Worm (Caenorhabditis elegans) whole organism, L4 larva: ENCODE measurements around the gene B0252.8.

Source experiments
- D1046.2 ChIP-seq: fragments of 200-800 bp; sonication (Bioruptor generic); IDR thresholded peaks from 2 replicates; pipeline ENCODE4 v1.3.6; 2022; ENCODE audit warnings: missing genetic modification characterization, missing compliant biosample characterization
- F37D6.2 ChIP-seq: sonication (generic microtip); optimal IDR thresholded peaks from 2 replicates; lab custom pipeline; 2016; ENCODE audit warnings: mild to moderate bottlenecking, missing genetic modification characterization, missing compliant biosample characterization
- F49E8.2 ChIP-seq: sonication (generic microtip); optimal IDR thresholded peaks from 2 replicates; lab custom pipeline; 2016; ENCODE audit warnings: missing compliant biosample characterization, mild to moderate bottlenecking, missing genetic modification characterization, borderline replicate concordance
- R02D3.7 ChIP-seq: fragments of 150-350 bp; sonication (generic microtip); optimal IDR thresholded peaks from 3 replicates; lab custom pipeline; 2014; ENCODE audit warnings: missing biosample characterization, missing genetic modification characterization
- ama-1 ChIP-seq: fragments of 150-350 bp; optimal IDR thresholded peaks from 2 replicates; lab custom pipeline; 2014; ENCODE audit warnings: inconsistent platforms, mixed read lengths
- ceh-82 ChIP-seq: sonication (generic microtip); optimal IDR thresholded peaks from 2 replicates; lab custom pipeline; 2017; ENCODE audit warnings: missing biosample characterization, missing genetic modification characterization
- cey-2 ChIP-seq: sonication (generic microtip); optimal IDR thresholded peaks from 3 replicates; lab custom pipeline; 2017; ENCODE audit warnings: missing genetic modification characterization, mild to moderate bottlenecking, missing compliant biosample characterization, antibody characterized with exemption, borderline replicate concordance; ENCODE audit not compliant: insufficient read depth
- daf-16 ChIP-seq, 3 experiments: sonication (generic microtip); optimal IDR thresholded peaks; 2 replicates each; lab custom pipeline; 2016 to 2017; ENCODE audit warnings: missing genetic modification characterization in 3 of 3, missing genetic modification reagents in 3 of 3, mild to moderate bottlenecking in 2 of 3, missing compliant biosample characterization in 2 of 3, missing biosample characterization in 1 of 3, moderate library complexity in 1 of 3
- dmd-6 ChIP-seq: fragments of 200-800 bp; sonication (Bioruptor generic); IDR thresholded peaks from 2 replicates; pipeline ENCODE4 v1.3.6; 2022; ENCODE audit warnings: missing genetic modification reagents, missing genetic modification characterization, missing compliant biosample characterization
- dve-1 ChIP-seq: sonication (generic microtip); optimal IDR thresholded peaks from 2 replicates; lab custom pipeline; 2017; ENCODE audit warnings: antibody characterized with exemption, mild to moderate bottlenecking, missing genetic modification characterization, missing compliant biosample characterization; ENCODE audit not compliant: insufficient read depth
- egl-27 ChIP-seq: sonication (generic microtip); optimal IDR thresholded peaks from 3 replicates; lab custom pipeline; 2017; ENCODE audit warnings: missing biosample characterization, missing genetic modification reagents, missing genetic modification characterization
- hif-1 ChIP-seq, 2 experiments: sonication (generic microtip); optimal IDR thresholded peaks; 2 replicates each; lab custom pipeline; 2016 to 2017; ENCODE audit warnings: missing compliant biosample characterization in 2 of 2, missing genetic modification characterization in 2 of 2, missing genetic modification reagents in 2 of 2, missing genotype in 2 of 2, mild to moderate bottlenecking in 1 of 2
- hlh-11 ChIP-seq: fragments of 200-800 bp; sonication (Bioruptor generic); optimal IDR thresholded peaks from 2 replicates; lab custom pipeline; 2018; ENCODE audit warnings: mild to moderate bottlenecking, missing genetic modification characterization, missing compliant biosample characterization
- hlh-30 ChIP-seq: sonication (generic microtip); optimal IDR thresholded peaks from 2 replicates; lab custom pipeline; 2017; ENCODE audit warnings: antibody characterized with exemption, mild to moderate bottlenecking, missing genetic modification characterization, missing compliant biosample characterization; ENCODE audit not compliant: insufficient read depth
- lin-1 ChIP-seq: fragments of 200-800 bp; sonication (Bioruptor generic); IDR thresholded peaks from 2 replicates; pipeline ENCODE4 v1.3.6; 2022; ENCODE audit warnings: missing genetic modification reagents, missing genetic modification characterization, missing compliant biosample characterization
- lin-39 ChIP-seq: fragments of 150-350 bp; optimal IDR thresholded peaks from 2 replicates; lab custom pipeline; 2014; ENCODE audit warnings: missing biosample characterization, missing genetic modification reagents, missing genetic modification characterization
- lsy-2 ChIP-seq, 2 experiments: fragments of 150-350 bp in 1 of 2; sonication (generic microtip) in 1 of 2; optimal IDR thresholded peaks; 2 replicates each; lab custom pipeline; 2014 to 2017; ENCODE audit warnings: missing biosample characterization in 2 of 2, missing genetic modification characterization in 2 of 2
- madf-5 ChIP-seq, 2 experiments: fragments of 200-800 bp; sonication (Bioruptor generic); IDR thresholded peaks; 2 replicates each; pipeline ENCODE4 v1.3.6; 2022; ENCODE audit warnings: missing compliant biosample characterization in 2 of 2, missing genetic modification characterization in 2 of 2
- mdl-1 ChIP-seq, 2 experiments: fragments of 150-350 bp in 1 of 2; sonication (generic microtip) in 1 of 2; optimal IDR thresholded peaks; 2 replicates each; lab custom pipeline; 2014 to 2017; ENCODE audit warnings: missing biosample characterization in 2 of 2, missing genetic modification characterization in 2 of 2
- mdt-29 ChIP-seq: fragments of 200-800 bp; sonication (Bioruptor generic); IDR thresholded peaks from 2 replicates; pipeline ENCODE4 v1.3.6; 2022; ENCODE audit warnings: missing genetic modification reagents, missing genetic modification characterization, missing compliant biosample characterization
- mep-1 ChIP-seq: fragments of 150-350 bp; sonication (generic microtip); optimal IDR thresholded peaks from 3 replicates; lab custom pipeline; 2014; ENCODE audit warnings: missing biosample characterization, missing genetic modification characterization
- mes-2 ChIP-seq: sonication (generic microtip); optimal IDR thresholded peaks from 2 replicates; lab custom pipeline; 2016; ENCODE audit warnings: missing genotype, mild to moderate bottlenecking, missing genetic modification characterization, missing compliant biosample characterization; ENCODE audit not compliant: poor library complexity, severe bottlenecking
- mxl-3 ChIP-seq: fragments of 200-800 bp; sonication (Bioruptor generic); optimal IDR thresholded peaks from 2 replicates; lab custom pipeline; 2018; ENCODE audit warnings: mild to moderate bottlenecking, missing genetic modification characterization, missing compliant biosample characterization
- nhr-11 ChIP-seq: fragments of 150-350 bp; optimal IDR thresholded peaks from 2 replicates; lab custom pipeline; 2014; ENCODE audit warnings: missing biosample characterization, missing genetic modification characterization
- nhr-28 ChIP-seq: fragments of 150-350 bp; optimal IDR thresholded peaks from 2 replicates; lab custom pipeline; 2014; ENCODE audit warnings: missing biosample characterization, missing genetic modification characterization
- nhr-42 ChIP-seq: fragments of 200-800 bp; sonication (Bioruptor generic); IDR thresholded peaks from 2 replicates; pipeline ENCODE4 v1.3.6; 2022; ENCODE audit warnings: missing genetic modification characterization, missing compliant biosample characterization
- nhr-76 ChIP-seq: fragments of 150-350 bp; optimal IDR thresholded peaks from 2 replicates; lab custom pipeline; 2014; ENCODE audit warnings: missing biosample characterization, missing genetic modification characterization
- pha-4 ChIP-seq, 2 experiments: fragments of 150-350 bp in 1 of 2; fragments of 200-800 bp in 1 of 2; sonication (Bioruptor generic) in 1 of 2; IDR thresholded peaks in 1 of 2; optimal IDR thresholded peaks in 1 of 2; 2 replicates each; pipeline versions ENCODE4 v1.3.6 to Lab custom; 2014 to 2022; ENCODE audit warnings: missing genetic modification characterization in 2 of 2, missing genetic modification reagents in 2 of 2, missing biosample characterization in 1 of 2, missing compliant biosample characterization in 1 of 2
- rbr-2 ChIP-seq: sonication (generic microtip); optimal IDR thresholded peaks from 2 replicates; lab custom pipeline; 2016; ENCODE audit warnings: missing genotype, missing genetic modification characterization, missing compliant biosample characterization
- saeg-2 ChIP-seq: fragments of 200-800 bp; sonication (Bioruptor generic); IDR thresholded peaks from 2 replicates; pipeline ENCODE4 v1.3.6; 2022; ENCODE audit warnings: missing genetic modification reagents, missing genetic modification characterization, missing compliant biosample characterization
- tag-97 ChIP-seq: fragments of 200-800 bp; sonication (Bioruptor generic); IDR thresholded peaks from 2 replicates; pipeline ENCODE4 v1.3.6; 2022; ENCODE audit warnings: missing genetic modification characterization, missing compliant biosample characterization
- tra-1 ChIP-seq: fragments of 200-800 bp; sonication (Bioruptor generic); IDR thresholded peaks from 2 replicates; pipeline ENCODE4 v1.3.6; 2022; ENCODE audit warnings: missing genetic modification reagents, missing genetic modification characterization, missing compliant biosample characterization
- unc-62 ChIP-seq, 3 experiments: fragments of 150-350 bp in 1 of 3; sonication (generic microtip); optimal IDR thresholded peaks in 2 of 3; peaks in 1 of 3; 1 replicate in 1 of 3; 2 replicates in 2 of 3; lab custom pipeline; 2014 to 2017; ENCODE audit warnings: missing biosample characterization in 3 of 3, missing genetic modification characterization in 3 of 3, missing genetic modification reagents in 3 of 3, missing genotype in 1 of 3
- zfp-3 ChIP-seq: fragments of 200-800 bp; sonication (Bioruptor generic); conservative IDR thresholded peaks from 2 replicates; pipeline ENCODE4 v1.3.6; 2022; ENCODE audit warnings: missing genetic modification reagents, missing genetic modification characterization, missing compliant biosample characterization
- ztf-7 ChIP-seq: fragments of 150-350 bp; optimal IDR thresholded peaks from 2 replicates; lab custom pipeline; 2014; ENCODE audit warnings: missing biosample characterization, missing genetic modification characterization

The B0252.8 gene

DNA sequence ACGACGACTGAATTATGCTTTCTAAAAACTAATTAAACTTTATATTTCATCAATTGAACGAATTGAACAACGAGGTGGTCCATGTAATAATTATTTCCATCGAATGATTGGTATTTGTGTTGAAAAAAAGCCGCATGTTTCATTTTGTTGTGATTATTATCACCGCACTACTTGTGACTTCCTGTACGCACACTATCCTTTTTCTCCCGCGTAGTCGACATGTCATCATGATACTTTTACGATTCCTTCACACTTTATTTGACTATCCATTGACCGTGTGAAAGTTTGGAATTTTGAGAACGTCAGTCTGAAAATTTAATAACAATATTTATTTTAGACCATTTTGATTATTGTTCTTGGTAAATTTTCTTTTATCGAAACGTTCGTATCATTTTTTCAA is 11.6 kb downstream of the B0252.8 start, which contains the start of gene F22D3.4 (continued):
- no peak for TF ChIP-seq mep-1
- no peak for TF ChIP-seq F49E8.2 (tag; lab: Kevin White, UChicago)
- TF ChIP-seq ceh-82 (tag; lab: Kevin White, UChicago): no peak
- TF ChIP-seq F37D6.2 (tag; lab: Kevin White, UChicago): no peak
- no peak for TF ChIP-seq mdt-29 (GFP tag; lab: Robert Waterston, UW)

DNA sequence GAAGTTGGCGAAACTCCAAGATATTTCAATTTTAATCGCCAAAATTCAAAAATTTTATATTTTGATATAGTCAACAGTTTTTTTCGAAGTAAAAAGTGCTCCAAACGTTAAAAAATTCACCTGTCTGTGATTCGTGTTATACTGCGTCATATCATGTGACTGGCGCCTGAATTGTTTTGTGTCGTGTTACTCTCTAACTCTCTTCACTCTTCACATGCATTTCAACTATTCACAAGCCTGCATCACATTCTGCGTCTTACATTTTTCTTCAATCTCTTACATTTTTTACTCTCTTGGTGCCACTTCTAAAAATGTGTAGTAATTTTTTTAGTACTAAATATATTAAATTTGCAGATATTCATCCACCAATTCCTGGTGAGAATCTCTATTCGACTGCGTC is 12.4 kb downstream of the B0252.8 start, which contains the start of gene flcn-1:
Gene flcn-1 (plus strand): TSS at position 348 of the 400 bp plus-strand sequence.
- TF ChIP-seq ztf-7 (tag; lab: Kevin White, UChicago) (peak; percentile 51), mep-1 (peak; percentile 57), madf-5 (GFP tag; IDR thresholded peaks at IDR 0.05; lab: Robert Waterston, UW) (no peak), hlh-11 (tag; lab: Kevin White, UChicago) (peak; percentile 61), pha-4 (GFP tag; IDR thresholded peaks at IDR 0.05; lab: Robert Waterston, UW) (no peak), pha-4 (tag; optimal IDR thresholded peaks at IDR 0.05; lab: Kevin White, UChicago) (peak; percentile 38), daf-16 (GFP tag; optimal IDR thresholded peaks at IDR 0.05; lab: Kevin White, UChicago) (no peak), daf-16 (tag; optimal IDR thresholded peaks at IDR 0.05; lab: Kevin White, UChicago) (peak; percentile 41), hif-1 (tag; optimal IDR thresholded peaks at IDR 0.05; lab: Kevin White, UChicago) (no peak), lin-1 (0 out of 2 replicates have a peak, but pooled peaks have one; percentile 13), unc-62 (GFP tag; optimal IDR thresholded peaks at IDR 0.05 in 1 of 2; lab: Kevin White, UChicago) (peak in 1 of 2 experiments; percentile 50), unc-62 (tag; optimal IDR thresholded peaks at IDR 0.05; lab: Kevin White, UChicago) (no peak), dve-1 (peak; percentile 56), hlh-30 (peak; percentile 96), mdl-1 (tag; optimal IDR thresholded peaks at IDR 0.05; lab: Kevin White, UChicago) (peak in 1 of 2 experiments; percentile 34), lsy-2 (tag; optimal IDR thresholded peaks at IDR 0.05; lab: Kevin White, UChicago) (peak in 1 of 2 experiments; percentile 70), nhr-76 (tag; lab: Kevin White, UChicago) (no peak), cey-2 (tag; lab: Kevin White, UChicago) (no peak), nhr-28 (tag; lab: Kevin White, UChicago) (peak; percentile 33), R02D3.7 (no peak), mes-2 (tag; lab: Kevin White, UChicago) (peak; percentile 44), rbr-2 (tag; lab: Kevin White, UChicago) (peak; percentile 16), nhr-11 (tag; lab: Kevin White, UChicago) (no peak), dmd-6 (GFP tag; lab: Robert Waterston, UW) (0 out of 2 replicates have a peak, but pooled peaks have one; percentile 28), mdt-29 (GFP tag; lab: Robert Waterston, UW) (no peak)

ce11 chrII:6930072-6930471 is 14.1 kb downstream of the B0252.8 start:
- TF ChIP-seq R02D3.7: no peak
- no peak for TF ChIP-seq ama-1
- TF ChIP-seq F37D6.2 (tag; lab: Kevin White, UChicago): no peak
- TF ChIP-seq lsy-2 (tag; optimal IDR thresholded peaks at IDR 0.05; lab: Kevin White, UChicago): peak in 1 of 2 experiments; percentile 20
- no peak for TF ChIP-seq madf-5 (GFP tag; IDR thresholded peaks at IDR 0.05; lab: Robert Waterston, UW)
- no peak for TF ChIP-seq nhr-42 (GFP tag; lab: Robert Waterston, UW)
- no peak for TF ChIP-seq lin-39 (tag; lab: Kevin White, UChicago)
- TF ChIP-seq mxl-3: no peak
- TF ChIP-seq egl-27: no peak
- no peak for TF ChIP-seq zfp-3
- no peak for TF ChIP-seq tra-1 (GFP tag; lab: Robert Waterston, UW)
- no peak for TF ChIP-seq tag-97 (GFP tag; lab: Robert Waterston, UW)
- TF ChIP-seq D1046.2 (GFP tag; lab: Robert Waterston, UW): no peak
- no peak for TF ChIP-seq unc-62 (GFP tag; optimal IDR thresholded peaks at IDR 0.05 in 1 of 2; lab: Kevin White, UChicago)
- no peak for TF ChIP-seq unc-62 (tag; optimal IDR thresholded peaks at IDR 0.05; lab: Kevin White, UChicago)
- TF ChIP-seq mdt-29 (GFP tag; lab: Robert Waterston, UW): no peak
- no peak for TF ChIP-seq saeg-2 (GFP tag; lab: Robert Waterston, UW)
- TF ChIP-seq hlh-11 (tag; lab: Kevin White, UChicago): peak; percentile 19
